Worm (Caenorhabditis elegans): ENCODE measurements around the gene fln-2.

DNA sequence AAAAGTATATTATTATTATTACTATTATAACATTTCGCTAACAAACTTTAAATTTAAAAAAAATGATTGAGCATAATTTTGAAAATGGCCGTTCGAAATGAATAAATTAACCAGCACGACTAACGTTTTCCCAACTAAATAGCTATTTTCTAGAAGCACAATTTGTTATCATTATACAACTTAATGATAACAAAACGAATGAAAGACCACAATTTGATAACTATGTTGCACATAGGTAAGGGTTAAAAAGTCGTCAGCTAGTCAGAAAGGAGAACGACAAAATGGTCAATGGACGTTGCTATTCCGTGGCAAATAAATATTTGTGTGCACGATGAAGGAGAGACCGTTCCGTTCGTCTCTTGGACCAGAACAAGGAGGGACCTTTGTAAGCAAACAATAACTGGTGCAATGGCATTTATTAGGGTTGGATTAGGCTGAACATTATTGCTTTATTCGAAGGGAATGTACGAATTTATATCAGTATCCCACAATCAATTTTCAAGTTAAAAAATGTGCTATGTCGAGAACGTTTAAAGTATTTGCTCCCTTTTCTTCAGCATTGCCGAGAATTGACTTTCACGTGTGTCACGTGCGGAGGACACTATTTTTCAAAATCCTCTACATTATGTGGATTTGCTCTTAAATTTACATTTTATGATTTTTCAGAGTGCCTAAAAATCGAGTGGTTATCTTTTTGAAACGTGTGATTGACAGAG is 55.1 kb downstream of the fln-2 start, which contains the start of gene ZK899.3:
- no peak for TF ChIP-seq fkh-8 (tag; optimal IDR thresholded peaks at IDR 0.05)
- TF ChIP-seq fos-1 (tag; optimal IDR thresholded peaks at IDR 0.05) = no peak
- no peak for TF ChIP-seq ztf-11 (tag; optimal IDR thresholded peaks at IDR 0.05)
- TF ChIP-seq snu-23 (GFP tag; optimal IDR thresholded peaks at IDR 0.05) = no peak
- no peak for TF ChIP-seq lin-39 (tag; optimal IDR thresholded peaks at IDR 0.05)
- TF ChIP-seq sox-4 (tag; optimal IDR thresholded peaks at IDR 0.05) = no peak
- no peak for TF ChIP-seq nhr-76 (tag; optimal IDR thresholded peaks at IDR 0.05)
- no peak for TF ChIP-seq fkh-10 (GFP tag; optimal IDR thresholded peaks at IDR 0.05)
- TF ChIP-seq nhr-77 (tag; optimal IDR thresholded peaks at IDR 0.05) = no peak
- TF ChIP-seq grh-1 (GFP tag; IDR thresholded peaks at IDR 0.05) = no peak
- TF ChIP-seq rnt-1 (tag; optimal IDR thresholded peaks at IDR 0.05) = no peak
- TF ChIP-seq lsy-2 (tag; optimal IDR thresholded peaks at IDR 0.05) = no peak
